1 worm cellular context compared by ENCODE assay signal in the genomic region with DNA sequence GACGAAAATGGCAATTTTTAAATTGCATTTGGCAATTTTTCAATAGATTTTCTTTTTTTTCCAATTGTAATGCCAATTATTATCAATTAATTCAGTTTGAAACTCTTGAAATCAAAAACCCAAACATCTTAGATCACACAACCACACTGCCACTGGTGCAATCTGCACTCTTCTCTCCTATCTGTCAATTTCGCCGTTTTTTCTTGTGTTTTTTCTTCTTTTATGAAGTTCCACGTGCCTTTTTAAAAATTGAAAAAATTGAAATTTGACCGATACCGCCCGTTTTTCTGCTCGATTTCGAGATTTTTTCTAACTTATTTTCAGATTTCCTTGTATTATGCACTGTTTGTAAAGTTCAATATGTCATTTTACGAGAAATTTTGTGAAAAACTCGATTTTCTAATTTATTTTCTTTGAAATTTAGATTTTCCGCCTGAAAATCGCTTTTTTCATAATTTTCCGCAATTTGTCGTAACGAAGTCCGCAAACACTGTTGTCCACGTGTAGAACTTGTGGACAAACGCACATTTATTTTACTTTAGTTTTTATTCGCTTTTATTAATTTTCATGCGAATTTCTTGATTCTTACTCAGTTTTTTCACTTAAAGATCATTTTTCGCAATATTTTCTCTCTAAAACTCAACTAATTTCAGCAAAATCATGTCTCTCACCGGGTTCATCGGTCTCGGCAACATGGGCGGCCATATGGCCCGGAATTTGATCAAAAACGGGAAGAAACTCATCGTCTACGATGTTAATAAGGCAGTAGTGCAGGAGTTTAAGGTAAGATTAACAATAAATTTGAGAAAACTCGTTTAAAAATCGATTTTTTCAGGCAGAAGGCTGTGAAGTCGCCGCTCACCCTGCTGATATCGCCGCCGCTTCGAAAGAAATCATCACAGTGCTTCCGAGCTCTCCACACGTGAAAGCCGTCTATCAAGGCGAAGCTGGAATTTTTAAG.
TF ChIP-seq lines count a peak whose summit lies in the region.

TSS of gene B0250.5 (plus strand) at position 654 of the 961 bp plus-strand sequence.

TF ChIP-seq in whole organism, L4 larva, 104 proteins besides CTCF, POLR2A, EP300 and RAD21 (continued from another document):
- no peak for TF ChIP-seq aly-2 (tag; optimal IDR thresholded peaks at IDR 0.05; lab: Kevin White, UChicago)
- no peak for TF ChIP-seq F26F4.8 (GFP tag; conservative IDR thresholded peaks at IDR 0.05; lab: Robert Waterston, UW)
- TF ChIP-seq saeg-2 (GFP tag; IDR thresholded peaks at IDR 0.05; lab: Robert Waterston, UW) = no peak
- TF ChIP-seq F44E2.7 (GFP tag; IDR thresholded peaks at IDR 0.05; lab: Robert Waterston, UW) = 0 out of 2 replicates have a peak, but pooled peaks have one; percentile 65
- TF ChIP-seq lin-38 (GFP tag; IDR thresholded peaks at IDR 0.05; lab: Robert Waterston, UW) = peak; percentile 21; the same call in 1 of the 2 replicates
